Fruit fly (Drosophila melanogaster) whole organism, adult: ENCODE data around the gene spi.

Experiments
- CG11617 ChIP-seq: fragments of 200-800 bp; sonication (Bioruptor generic); optimal IDR thresholded peaks from 2 replicates; lab custom pipeline; 2017; ENCODE audit warnings: mild to moderate bottlenecking, missing biosample characterization, missing genetic modification reagents, missing genetic modification characterization
- CG12768 ChIP-seq: fragments of 200-800 bp; sonication (Bioruptor generic); optimal IDR thresholded peaks from 2 replicates; lab custom pipeline; 2017; ENCODE audit warnings: missing biosample characterization, missing genetic modification characterization, mild to moderate bottlenecking, moderate library complexity, missing genetic modification reagents
- CG14711 ChIP-seq: fragments of 200-800 bp; sonication (Bioruptor generic); optimal IDR thresholded peaks from 2 replicates; lab custom pipeline; 2018; ENCODE audit warnings: missing biosample characterization, mild to moderate bottlenecking, missing genetic modification characterization, moderate library complexity
- CG1620 ChIP-seq: fragments of 200-800 bp; sonication (Bioruptor generic); optimal IDR thresholded peaks from 2 replicates; lab custom pipeline; 2016; ENCODE audit warnings: missing biosample characterization, missing genetic modification characterization
- CG33017 ChIP-seq: fragments of 200-800 bp; sonication (Bioruptor generic); optimal IDR thresholded peaks from 2 replicates; lab custom pipeline; 2018; ENCODE audit warnings: missing biosample characterization, mild to moderate bottlenecking, missing genetic modification characterization, moderate library complexity
- CG5204 ChIP-seq: fragments of 200-800 bp; sonication (Bioruptor generic); optimal IDR thresholded peaks from 2 replicates; lab custom pipeline; 2016; ENCODE audit warnings: missing biosample characterization, missing genetic modification characterization
- CG7045 ChIP-seq: fragments of 200-800 bp; sonication (Bioruptor generic); optimal IDR thresholded peaks from 2 replicates; lab custom pipeline; 2017; ENCODE audit warnings: missing biosample characterization, mild to moderate bottlenecking, missing genetic modification characterization
- CG7101 ChIP-seq: fragments of 200-800 bp; sonication (Bioruptor generic); optimal IDR thresholded peaks from 2 replicates; lab custom pipeline; 2018; ENCODE audit warnings: missing biosample characterization, mild to moderate bottlenecking, missing genetic modification characterization, moderate library complexity
- Clk ChIP-seq: fragments of 200-800 bp; sonication (Bioruptor generic); optimal IDR thresholded peaks from 2 replicates; lab custom pipeline; 2017; ENCODE audit warnings: missing biosample characterization, missing genetic modification characterization
- Crg-1 ChIP-seq: fragments of 200-800 bp; sonication (Bioruptor generic); optimal IDR thresholded peaks from 2 replicates; lab custom pipeline; 2016; ENCODE audit warnings: missing biosample characterization, missing genetic modification characterization
- Hr96 ChIP-seq: fragments of 200-800 bp; sonication (Bioruptor generic); optimal IDR thresholded peaks from 2 replicates; lab custom pipeline; 2016; ENCODE audit warnings: missing biosample characterization, missing genetic modification characterization
- Mnt ChIP-seq: fragments of 200-800 bp; sonication (Bioruptor generic); optimal IDR thresholded peaks from 2 replicates; lab custom pipeline; 2016; ENCODE audit warnings: missing biosample characterization, mild to moderate bottlenecking, missing genetic modification characterization
- bab1 ChIP-seq: fragments of 200-800 bp; sonication (Bioruptor generic); optimal IDR thresholded peaks from 3 replicates; lab custom pipeline; 2019; ENCODE audit warnings: missing biosample characterization, mild to moderate bottlenecking, missing genetic modification characterization, moderate library complexity
- cic ChIP-seq: fragments of 200-800 bp; sonication (Bioruptor generic); optimal IDR thresholded peaks from 2 replicates; lab custom pipeline; 2017; ENCODE audit warnings: missing biosample characterization, mild to moderate bottlenecking, missing genetic modification characterization, moderate library complexity
- cnc ChIP-seq, 2 experiments: fragments of >200 bp; optimal IDR thresholded peaks; 2 replicates each; lab custom pipeline; 2017
- kay ChIP-seq: fragments of 200-800 bp; sonication (Bioruptor generic); peaks from one replicate; lab custom pipeline; 2016; ENCODE audit warnings: missing biosample characterization, missing genetic modification characterization, borderline replicate concordance
- ovo ChIP-seq: fragments of 200-800 bp; sonication (Bioruptor generic); optimal IDR thresholded peaks from 2 replicates; lab custom pipeline; 2016; ENCODE audit warnings: missing biosample characterization, missing genetic modification characterization
- pad ChIP-seq: fragments of 200-800 bp; sonication (Bioruptor generic); optimal IDR thresholded peaks from 3 replicates; lab custom pipeline; 2017; ENCODE audit warnings: missing biosample characterization, missing genetic modification characterization, mild to moderate bottlenecking, moderate library complexity, missing genetic modification reagents
- tj ChIP-seq: fragments of 200-800 bp; sonication (Bioruptor generic); optimal IDR thresholded peaks from 3 replicates; lab custom pipeline; 2017; ENCODE audit warnings: missing biosample characterization, mild to moderate bottlenecking, missing genetic modification characterization, moderate library complexity
- toe ChIP-seq: fragments of 200-800 bp; sonication (Bioruptor generic); optimal IDR thresholded peaks from 2 replicates; lab custom pipeline; 2016; ENCODE audit warnings: missing biosample characterization, missing genetic modification characterization

The spi gene

dm6 chr2L:19576299-19576971 is 680 bp downstream of the spi start:
- peak; percentile 11 for TF ChIP-seq toe
- TF ChIP-seq cnc (optimal IDR thresholded peaks at IDR 0.05; lab: Kevin White, UChicago) = no peak
- no peak for TF ChIP-seq CG14711
- TF ChIP-seq ovo (GFP tag; lab: Kevin White, UChicago) = no peak
- no peak for TF ChIP-seq CG12768 (GFP tag; lab: Kevin White, UChicago)
- TF ChIP-seq pad (GFP tag; lab: Kevin White, UChicago) = no peak
- TF ChIP-seq Crg-1 (GFP tag; lab: Kevin White, UChicago) = peak; percentile 40
- TF ChIP-seq CG5204 = no peak
- peak; percentile 31 for TF ChIP-seq CG33017
- peak; percentile 5 for TF ChIP-seq CG11617
- no peak for TF ChIP-seq CG7101 (tag; lab: Kevin White, UChicago)
- no peak for TF ChIP-seq bab1
- no peak for TF ChIP-seq kay (GFP tag; lab: Kevin White, UChicago)
- TF ChIP-seq tj (GFP tag; lab: Kevin White, UChicago) = peak; percentile 31
- peak; percentile 47 for TF ChIP-seq Hr96 (GFP tag; lab: Kevin White, UChicago)
- TF ChIP-seq Clk (GFP tag; lab: Kevin White, UChicago) = no peak
- peak; percentile 60 for TF ChIP-seq Mnt (GFP tag; lab: Kevin White, UChicago)
- no peak for TF ChIP-seq CG1620 (GFP tag; lab: Kevin White, UChicago)
- peak; percentile 100 for TF ChIP-seq cic (GFP tag; lab: Kevin White, UChicago)
- TF ChIP-seq CG7045 (GFP tag; lab: Kevin White, UChicago) = no peak

DNA sequence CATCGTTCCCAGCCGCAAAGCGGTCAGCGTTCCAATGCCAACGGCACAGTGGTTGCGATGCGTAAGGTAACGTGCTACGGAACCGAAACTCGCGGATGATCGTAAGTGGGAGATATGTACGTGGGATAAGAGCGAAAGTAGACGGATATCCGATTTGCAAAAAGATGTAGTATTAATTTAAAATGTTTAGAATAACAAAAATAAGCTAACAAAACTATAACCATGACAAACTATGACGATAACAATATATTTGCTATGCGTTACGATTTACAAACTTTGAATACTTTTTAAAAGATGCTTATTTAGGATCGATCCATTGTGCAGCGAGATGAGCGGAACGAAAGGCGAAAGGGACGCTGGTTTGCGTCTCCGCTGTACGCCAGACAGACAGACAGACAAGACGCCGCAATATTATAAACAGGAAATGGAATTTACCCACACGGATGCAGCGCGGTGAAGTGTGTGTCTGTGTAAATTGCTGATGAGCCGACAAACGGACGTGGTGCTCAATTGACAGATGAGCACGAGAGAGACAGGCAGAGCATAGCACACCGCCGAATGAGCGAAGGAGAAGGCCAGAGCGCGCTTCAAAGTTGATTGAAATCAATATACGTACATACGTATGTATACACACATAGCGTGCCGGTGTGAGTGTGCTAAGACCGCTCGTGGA is 1.4 kb downstream of the spi start:
- TF ChIP-seq Crg-1 (GFP tag; lab: Kevin White, UChicago) = no peak
- peak; percentile 79 for TF ChIP-seq tj (GFP tag; lab: Kevin White, UChicago)
- peak; percentile 69 for TF ChIP-seq CG5204
- peak; percentile 73 for TF ChIP-seq CG7101 (tag; lab: Kevin White, UChicago)
- peak; percentile 43 for TF ChIP-seq Mnt (GFP tag; lab: Kevin White, UChicago)
- no peak for TF ChIP-seq pad (GFP tag; lab: Kevin White, UChicago)
- TF ChIP-seq CG12768 (GFP tag; lab: Kevin White, UChicago) = peak; percentile 75
- peak; percentile 61 for TF ChIP-seq CG33017
- TF ChIP-seq cic (GFP tag; lab: Kevin White, UChicago) = no peak
- peak; percentile 72 for TF ChIP-seq Hr96 (GFP tag; lab: Kevin White, UChicago)
- TF ChIP-seq Clk (GFP tag; lab: Kevin White, UChicago) = peak; percentile 40
- TF ChIP-seq CG7045 (GFP tag; lab: Kevin White, UChicago) = peak; percentile 83
- peak; percentile 28 for TF ChIP-seq bab1
- TF ChIP-seq ovo (GFP tag; lab: Kevin White, UChicago) = peak; percentile 83
- TF ChIP-seq toe = peak; percentile 68
- no peak for TF ChIP-seq kay (GFP tag; lab: Kevin White, UChicago)
- peak; percentile 22 for TF ChIP-seq CG1620 (GFP tag; lab: Kevin White, UChicago)
- peak; percentile 66 for TF ChIP-seq CG11617
- TF ChIP-seq cnc (optimal IDR thresholded peaks at IDR 0.05; lab: Kevin White, UChicago) = no peak
- TF ChIP-seq CG14711 = peak; percentile 73

- TF ChIP-seq kay (GFP tag; lab: Kevin White, UChicago) (no peak), pad (GFP tag; lab: Kevin White, UChicago) (peak; percentile 98), CG14711 (peak; percentile 57)
Measured at dm6 chr2L:19574959-19575625, 2.0 kb downstream of the spi start.

DNA sequence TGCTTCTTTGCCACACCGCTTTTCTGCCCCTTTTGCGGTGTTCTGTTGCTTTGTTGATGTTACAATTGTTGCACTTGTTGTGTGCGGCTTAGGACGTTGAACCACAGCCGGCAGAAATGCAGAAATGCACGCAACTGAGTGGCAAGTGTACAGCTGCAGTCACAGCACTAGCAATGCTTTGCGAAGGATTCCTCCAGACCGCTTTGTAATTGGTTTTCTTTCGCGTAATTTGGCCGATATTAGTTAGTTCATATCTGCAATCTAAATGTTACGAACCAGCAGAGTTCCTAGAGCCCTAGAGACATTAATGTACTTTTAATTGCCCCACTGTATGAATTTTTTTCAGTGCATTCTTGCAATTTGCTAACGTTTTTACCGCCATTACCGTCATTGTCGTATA is 2.8 kb downstream of the spi start:
- TF ChIP-seq ovo (GFP tag; lab: Kevin White, UChicago) = no peak
- TF ChIP-seq cnc (optimal IDR thresholded peaks at IDR 0.05; lab: Kevin White, UChicago) = no peak
- TF ChIP-seq CG11617 = no peak
- TF ChIP-seq cic (GFP tag; lab: Kevin White, UChicago) = no peak
- TF ChIP-seq bab1 = no peak
- TF ChIP-seq Clk (GFP tag; lab: Kevin White, UChicago) = no peak
- TF ChIP-seq CG14711 = no peak
- no peak for TF ChIP-seq CG7045 (GFP tag; lab: Kevin White, UChicago)
- no peak for TF ChIP-seq CG7101 (tag; lab: Kevin White, UChicago)
- TF ChIP-seq toe = no peak
- no peak for TF ChIP-seq CG1620 (GFP tag; lab: Kevin White, UChicago)
- TF ChIP-seq kay (GFP tag; lab: Kevin White, UChicago) = no peak
- TF ChIP-seq CG12768 (GFP tag; lab: Kevin White, UChicago) = no peak
- TF ChIP-seq Hr96 (GFP tag; lab: Kevin White, UChicago) = no peak
- no peak for TF ChIP-seq CG33017
- no peak for TF ChIP-seq Crg-1 (GFP tag; lab: Kevin White, UChicago)
- no peak for TF ChIP-seq pad (GFP tag; lab: Kevin White, UChicago)
- TF ChIP-seq CG5204 = no peak
- no peak for TF ChIP-seq tj (GFP tag; lab: Kevin White, UChicago)
- no peak for TF ChIP-seq Mnt (GFP tag; lab: Kevin White, UChicago)
